Worm (Caenorhabditis elegans) whole organism, midembryonic: ENCODE measurements around the gene vab-9.

ENCODE experiments used
- T22C8.4 ChIP-seq: fragments of 200-800 bp; sonication (Bioruptor generic); IDR thresholded peaks from 2 replicates; pipeline ENCODE4 v1.3.6; 2022; ENCODE audit warnings: missing genetic modification characterization, missing compliant biosample characterization
- cog-1 ChIP-seq: sonication (generic microtip); optimal IDR thresholded peaks from 2 replicates; lab custom pipeline; 2016; ENCODE audit warnings: missing genetic modification characterization, missing compliant biosample characterization
- flt-1 ChIP-seq: fragments of 200-800 bp; sonication (Bioruptor generic); IDR thresholded peaks from 2 replicates; pipeline ENCODE4 v1.3.6; 2022; ENCODE audit warnings: missing genetic modification characterization, missing compliant biosample characterization
- klf-2 ChIP-seq: fragments of 200-800 bp; sonication (Bioruptor generic); conservative IDR thresholded peaks from 2 replicates; pipeline ENCODE4 v1.3.6; 2022; ENCODE audit warnings: missing genetic modification reagents, missing genetic modification characterization, missing compliant biosample characterization
- med-1 ChIP-seq: sonication (generic microtip); optimal IDR thresholded peaks from 2 replicates; lab custom pipeline; 2017; ENCODE audit warnings: missing genetic modification characterization, mild to moderate bottlenecking, missing compliant biosample characterization, antibody characterized with exemption, missing genetic modification reagents; ENCODE audit not compliant: insufficient read depth
- ref-1 ChIP-seq: fragments of 200-800 bp; sonication (Bioruptor generic); conservative IDR thresholded peaks from 2 replicates; pipeline ENCODE4 v1.3.6; 2022; ENCODE audit warnings: missing genetic modification reagents, missing genetic modification characterization, missing compliant biosample characterization
- tab-1 ChIP-seq: fragments of 200-800 bp; sonication (Bioruptor generic); IDR thresholded peaks from 2 replicates; pipeline ENCODE4 v1.3.6; 2022; ENCODE audit warnings: missing genetic modification characterization, missing compliant biosample characterization
- ztf-23 ChIP-seq: fragments of 200-800 bp; sonication (Bioruptor generic); IDR thresholded peaks from 2 replicates; pipeline ENCODE4 v1.3.6; 2022; ENCODE audit warnings: missing genetic modification reagents, missing genetic modification characterization, missing compliant biosample characterization
- ztf-29 ChIP-seq: fragments of 200-800 bp; sonication (Bioruptor generic); IDR thresholded peaks from 2 replicates; pipeline ENCODE4 v1.3.6; 2022; ENCODE audit warnings: missing genetic modification reagents, missing genetic modification characterization, missing compliant biosample characterization

Gene vab-9

ce11 chrII:8593840-8594625, 43.5 kb downstream of the vab-9 start, which contains the start of gene aptf-3:
Gene aptf-3, plus strand, starts transcription at chrII:8594190.
- TF ChIP-seq cog-1 (tag; lab: Kevin White, UChicago) (no peak), med-1 (GFP tag; lab: Kevin White, UChicago) (no peak), tab-1 (GFP tag; lab: Robert Waterston, UW) (no peak), ztf-29 (GFP tag; lab: Robert Waterston, UW) (no peak), ztf-23 (no peak), flt-1 (GFP tag; lab: Robert Waterston, UW) (no peak), ref-1 (GFP tag; lab: Robert Waterston, UW) (no peak), T22C8.4 (GFP tag; lab: Robert Waterston, UW) (no peak), klf-2 (GFP tag; lab: Robert Waterston, UW) (no peak)

ce11 chrII:8590684-8591083, 46.8 kb downstream of the vab-9 start, which contains the start of gene aptf-4:
Gene aptf-4, plus strand, starts transcription at chrII:8590984.
- no peak for TF ChIP-seq cog-1 (tag; lab: Kevin White, UChicago)
- TF ChIP-seq ztf-23: no peak
- no peak for TF ChIP-seq T22C8.4 (GFP tag; lab: Robert Waterston, UW)
- no peak for TF ChIP-seq tab-1 (GFP tag; lab: Robert Waterston, UW)
- no peak for TF ChIP-seq ztf-29 (GFP tag; lab: Robert Waterston, UW)
- TF ChIP-seq med-1 (GFP tag; lab: Kevin White, UChicago): no peak
- no peak for TF ChIP-seq flt-1 (GFP tag; lab: Robert Waterston, UW)
- TF ChIP-seq ref-1 (GFP tag; lab: Robert Waterston, UW): no peak
- TF ChIP-seq klf-2 (GFP tag; lab: Robert Waterston, UW): no peak

ce11 chrII:8589227-8589626, 48.3 kb downstream of the vab-9 start:
- no peak for TF ChIP-seq klf-2 (GFP tag; lab: Robert Waterston, UW)

- no peak for TF ChIP-seq flt-1 (GFP tag; lab: Robert Waterston, UW)
- TF ChIP-seq ztf-29 (GFP tag; lab: Robert Waterston, UW): no peak
- no peak for TF ChIP-seq ref-1 (GFP tag; lab: Robert Waterston, UW)
- TF ChIP-seq ztf-23: no peak
- no peak for TF ChIP-seq T22C8.4 (GFP tag; lab: Robert Waterston, UW)
These were observed 49.1 kb downstream of the vab-9 start for ce11 chrII:8588442-8588841.

- TF ChIP-seq cog-1 (tag; lab: Kevin White, UChicago) (no peak), tab-1 (GFP tag; lab: Robert Waterston, UW) (no peak), klf-2 (GFP tag; lab: Robert Waterston, UW) (no peak), ref-1 (GFP tag; lab: Robert Waterston, UW) (no peak), med-1 (GFP tag; lab: Kevin White, UChicago) (no peak), T22C8.4 (GFP tag; lab: Robert Waterston, UW) (no peak), ztf-29 (GFP tag; lab: Robert Waterston, UW) (no peak), ztf-23 (no peak), flt-1 (GFP tag; lab: Robert Waterston, UW) (no peak)
These were observed 49.8 kb downstream of the vab-9 start for ce11 chrII:8587660-8588230.
